Fruit fly (Drosophila melanogaster): ENCODE measurements around the gene CG17192.

The CG17192 gene

DNA sequence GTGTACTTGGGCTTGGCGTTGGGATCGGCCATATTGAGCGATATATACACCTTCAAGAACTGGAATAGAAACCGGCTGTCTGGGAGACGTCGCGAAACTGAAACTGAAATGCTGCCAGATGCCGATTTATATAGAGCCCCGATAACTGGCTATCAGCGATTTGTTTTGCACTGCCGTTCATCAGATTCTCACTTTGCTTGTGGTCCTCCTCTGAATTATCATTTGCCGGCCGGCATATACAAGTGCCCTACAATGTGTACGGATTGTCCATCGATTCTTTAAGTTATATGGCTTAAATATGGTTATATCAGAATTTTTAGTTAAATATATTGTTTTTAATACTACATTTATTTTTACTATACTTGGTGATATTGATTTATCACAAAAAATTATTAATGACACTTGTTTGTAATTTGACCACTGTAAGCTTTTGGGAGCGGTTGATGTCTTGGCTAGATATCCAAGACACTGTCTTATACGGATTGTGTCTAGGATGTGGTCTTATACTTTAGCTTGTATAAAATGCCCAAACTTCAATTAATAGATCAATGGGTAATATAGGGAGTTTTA, 29.6 kb downstream of the CG17192 start, which contains the start of gene CG31075 (continued):
- TF ChIP-seq sob (GFP tag; IDR thresholded peaks at IDR 0.05) (peak; percentile 50; the same call in 1 of the 2 replicates), gce (GFP tag; IDR thresholded peaks at IDR 0.05) (no peak), klu (GFP tag; IDR thresholded peaks at IDR 0.05) (peak; percentile 31; the same call in 1 of the 2 replicates), Usf (GFP tag; optimal IDR thresholded peaks at IDR 0.05) (peak; percentile 3), CG11085 (GFP tag; IDR thresholded peaks at IDR 0.05) (0 out of 2 replicates have a peak, but pooled peaks have one; percentile 16), CG4730 (GFP tag; IDR thresholded peaks at IDR 0.05) (no peak), CG1603 (tag; optimal IDR thresholded peaks at IDR 0.05) (peak; percentile 9), ci (GFP tag; IDR thresholded peaks at IDR 0.05) (peak; percentile 61; the same call in 2 of the 3 replicates), Mrtf (GFP tag; IDR thresholded peaks at IDR 0.05) (peak; percentile 65; the same call in 1 of the 3 replicates), CG31441 (GFP tag; IDR thresholded peaks at IDR 0.05) (0 out of 2 replicates have a peak, but pooled peaks have one; percentile 11), Taf1 (GFP tag; IDR thresholded peaks at IDR 0.05) (no peak), CG15011 (GFP tag; optimal IDR thresholded peaks at IDR 0.05) (peak; percentile 39), CG7839 (tag; optimal IDR thresholded peaks at IDR 0.05) (peak; percentile 69), Meics (GFP tag; optimal IDR thresholded peaks at IDR 0.05) (peak; percentile 61), CG9932 (GFP tag; IDR thresholded peaks at IDR 0.05) (peak; percentile 86), row (GFP tag; IDR thresholded peaks at IDR 0.05) (peak; percentile 79), CG7372 (GFP tag; IDR thresholded peaks at IDR 0.05) (0 out of 2 replicates have a peak, but pooled peaks have one; percentile 35), CG14667 (GFP tag; IDR thresholded peaks at IDR 0.05) (peak; percentile 46; the same call in 1 of the 2 replicates), sna (GFP tag; IDR thresholded peaks at IDR 0.05; ENCODE audit: partially characterized antibody) (no peak), crc (GFP tag; optimal IDR thresholded peaks at IDR 0.05) (no peak), h (optimal IDR thresholded peaks at IDR 0.05) (no peak), Dip2 (GFP tag; IDR thresholded peaks at IDR 0.05) (no peak), her (GFP tag; optimal IDR thresholded peaks at IDR 0.05) (no peak), ewg (GFP tag; optimal IDR thresholded peaks at IDR 0.05) (no peak), PHDP (tag; optimal IDR thresholded peaks at IDR 0.05) (peak; percentile 40), CG15479 (GFP tag; optimal IDR thresholded peaks at IDR 0.05) (no peak), lilli (GFP tag; optimal IDR thresholded peaks at IDR 0.05) (peak; percentile 50), lola (GFP tag; optimal IDR thresholded peaks at IDR 0.05) (no peak), CG3847 (GFP tag; IDR thresholded peaks at IDR 0.05) (peak; percentile 59), CG6654 (GFP tag; optimal IDR thresholded peaks at IDR 0.05) (no peak), CG14014 (GFP tag; IDR thresholded peaks at IDR 0.05) (peak; percentile 55; the same call in 1 of the 2 replicates), scrt (GFP tag; optimal IDR thresholded peaks at IDR 0.05) (peak; percentile 60), CG4707 (GFP tag; optimal IDR thresholded peaks at IDR 0.05) (peak; percentile 93), amos (GFP tag; IDR thresholded peaks at IDR 0.05; ENCODE audit: partially characterized antibody) (no peak), CG2678 (tag; optimal IDR thresholded peaks at IDR 0.05) (peak; percentile 60), CG15514 (GFP tag; optimal IDR thresholded peaks at IDR 0.05) (peak; percentile 62), CG13296 (GFP tag; optimal IDR thresholded peaks at IDR 0.05) (peak; percentile 15), HHEX (GFP tag; optimal IDR thresholded peaks at IDR 0.05) (peak; percentile 53), Dbx (GFP tag; IDR thresholded peaks at IDR 0.05) (peak; percentile 91), Myb (GFP tag; optimal IDR thresholded peaks at IDR 0.05) (no peak), Pdp1 (GFP tag; optimal IDR thresholded peaks at IDR 0.05) (peak in 1 of 2 experiments; percentile 2), wor (GFP tag; IDR thresholded peaks at IDR 0.05) (0 out of 2 replicates have a peak, but pooled peaks have one; percentile 29), slp2 (GFP tag; optimal IDR thresholded peaks at IDR 0.05) (no peak), Six4 (GFP tag; optimal IDR thresholded peaks at IDR 0.05) (no peak), nmo (GFP tag; optimal IDR thresholded peaks at IDR 0.05) (peak; percentile 60), CG10979 (tag; optimal IDR thresholded peaks at IDR 0.05) (peak; percentile 15), toy (GFP tag; IDR thresholded peaks at IDR 0.05) (no peak), NC2β (GFP tag; optimal IDR thresholded peaks at IDR 0.05) (no peak), CG31224 (GFP tag; IDR thresholded peaks at IDR 0.05) (no peak; the same call in 1 of the 2 replicates), HLH3B (GFP tag; IDR thresholded peaks at IDR 0.05) (peak; percentile 67)
